Fruit fly (Drosophila melanogaster) whole organism, embryonic: ENCODE results near the gene GatB.

Experiments
- CG1832 ChIP-seq: fragments of 200-800 bp; sonication (Bioruptor generic); optimal IDR thresholded peaks from 2 replicates; lab custom pipeline; 2017; ENCODE audit warnings: missing biosample characterization, mild to moderate bottlenecking, missing genetic modification characterization, inconsistent platforms
- CG6854 ChIP-seq: fragments of 200-800 bp; sonication (Bioruptor generic); optimal IDR thresholded peaks from 3 replicates; lab custom pipeline; 2017; ENCODE audit warnings: missing biosample characterization, mild to moderate bottlenecking, missing genetic modification characterization
- CTCF ChIP-seq: fragments of 200-800 bp; sonication (Bioruptor generic); optimal IDR thresholded peaks from 2 replicates; lab custom pipeline; 2017; ENCODE audit warnings: missing biosample characterization, mild to moderate bottlenecking, missing genetic modification characterization, moderate library complexity
- Fer2 ChIP-seq: fragments of 200-800 bp; sonication (Bioruptor generic); optimal IDR thresholded peaks from 2 replicates; lab custom pipeline; 2018; ENCODE audit warnings: missing biosample characterization, mild to moderate bottlenecking, missing genetic modification characterization, moderate library complexity
- Gug ChIP-seq: fragments of 200-800 bp; sonication (Bioruptor generic); IDR thresholded peaks from 4 replicates; pipeline ENCODE4 v1.3.6; 2022; ENCODE audit warnings: missing biosample characterization, missing genetic modification characterization
- HLHmδ ChIP-seq: fragments of 200-800 bp; sonication (Bioruptor generic); optimal IDR thresholded peaks from 2 replicates; lab custom pipeline; 2018; ENCODE audit warnings: missing biosample characterization, mild to moderate bottlenecking, missing genetic modification characterization, moderate library complexity
- Lpt ChIP-seq: fragments of >200 bp; optimal IDR thresholded peaks from 2 replicates; lab custom pipeline; 2018; ENCODE audit warnings: missing biosample characterization, missing genetic modification characterization
- Rx ChIP-seq: fragments of 200-800 bp; sonication (Bioruptor generic); IDR thresholded peaks from 2 replicates; pipeline ENCODE4 v1.3.6; 2022; ENCODE audit warnings: missing biosample characterization, missing genetic modification characterization
- dimm ChIP-seq: fragments of 200-800 bp; sonication (Bioruptor generic); IDR thresholded peaks from 2 replicates; pipeline ENCODE4 v1.3.6; 2022; ENCODE audit warnings: missing biosample characterization, missing genetic modification characterization
- esg ChIP-seq: fragments of 200-800 bp; sonication (Bioruptor generic); conservative IDR thresholded peaks from 2 replicates; pipeline ENCODE4 v1.3.6; 2022; ENCODE audit warnings: missing biosample characterization, missing genetic modification characterization
- lbe ChIP-seq: fragments of 200-800 bp; sonication (Bioruptor generic); optimal IDR thresholded peaks from 2 replicates; lab custom pipeline; 2016; ENCODE audit warnings: missing biosample characterization, mild to moderate bottlenecking, missing genetic modification characterization
- lov ChIP-seq, 2 experiments: fragments of 200-800 bp in 1 of 2; fragments of >200 bp in 1 of 2; sonication (Bioruptor generic) in 1 of 2; IDR thresholded peaks in 1 of 2; optimal IDR thresholded peaks in 1 of 2; 2 replicates in 1 of 2; 3 replicates in 1 of 2; pipeline versions ENCODE4 v1.3.6 to Lab custom; 2017 to 2022; ENCODE audit warnings: missing biosample characterization in 1 of 2, missing genetic modification characterization in 1 of 2
- tap ChIP-seq: fragments of 200-800 bp; optimal IDR thresholded peaks from 3 replicates; lab custom pipeline; 2019; ENCODE audit warnings: missing biosample characterization, mild to moderate bottlenecking, missing genetic modification characterization, moderate library complexity

DNA sequence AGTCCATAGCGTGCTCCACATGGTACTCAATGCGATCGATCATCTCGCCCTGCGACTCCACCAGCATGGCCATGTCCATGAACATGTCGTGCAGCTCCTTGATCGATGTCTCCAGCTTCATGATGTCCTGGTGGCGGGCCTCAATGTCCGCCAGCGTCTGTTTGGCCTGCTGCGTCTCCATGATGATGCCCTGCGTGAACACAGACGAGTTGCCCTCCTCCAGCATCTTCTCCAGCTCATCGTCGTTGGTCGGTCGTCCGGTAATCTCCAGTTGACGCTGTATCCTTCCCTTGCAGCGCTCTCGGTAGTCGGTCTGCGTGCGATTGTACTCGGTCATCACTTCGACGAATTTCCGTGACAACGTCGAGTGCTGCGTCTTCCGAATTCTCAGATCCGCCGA lies 26.3 kb downstream of the GatB start:
- TF ChIP-seq esg (no peak), dimm (GFP tag; lab: Robert Waterston, UW) (no peak), lov (optimal IDR thresholded peaks at IDR 0.05; lab: Kevin White, UChicago) (no peak), lov (GFP tag; IDR thresholded peaks at IDR 0.05; lab: Robert Waterston, UW) (no peak), Rx (GFP tag; lab: Robert Waterston, UW) (no peak), CG6854 (no peak), CTCF (GFP tag; lab: Kevin White, UChicago) (no peak), CG1832 (no peak), Fer2 (no peak), tap (tag; lab: Kevin White, UChicago) (no peak), lbe (no peak), Gug (GFP tag; lab: Robert Waterston, UW) (no peak), HLHmδ (no peak), Lpt (GFP tag; lab: Kevin White, UChicago) (no peak)
